Fruit fly (Drosophila melanogaster) whole organism, adult: ENCODE measurements around the gene CG10097.

Experiments used
- CG12768 ChIP-seq: fragments of 200-800 bp; sonication (Bioruptor generic); optimal IDR thresholded peaks from 2 replicates; lab custom pipeline; 2017; ENCODE audit warnings: missing biosample characterization, missing genetic modification characterization, mild to moderate bottlenecking, moderate library complexity, missing genetic modification reagents
- CG7045 ChIP-seq: fragments of 200-800 bp; sonication (Bioruptor generic); optimal IDR thresholded peaks from 2 replicates; lab custom pipeline; 2017; ENCODE audit warnings: missing biosample characterization, mild to moderate bottlenecking, missing genetic modification characterization
- CG7101 ChIP-seq: fragments of 200-800 bp; sonication (Bioruptor generic); optimal IDR thresholded peaks from 2 replicates; lab custom pipeline; 2018; ENCODE audit warnings: missing biosample characterization, mild to moderate bottlenecking, missing genetic modification characterization, moderate library complexity
- Clk ChIP-seq: fragments of 200-800 bp; sonication (Bioruptor generic); optimal IDR thresholded peaks from 2 replicates; lab custom pipeline; 2017; ENCODE audit warnings: missing biosample characterization, missing genetic modification characterization
- Mnt ChIP-seq: fragments of 200-800 bp; sonication (Bioruptor generic); optimal IDR thresholded peaks from 2 replicates; lab custom pipeline; 2016; ENCODE audit warnings: missing biosample characterization, mild to moderate bottlenecking, missing genetic modification characterization
- bab1 ChIP-seq: fragments of 200-800 bp; sonication (Bioruptor generic); optimal IDR thresholded peaks from 3 replicates; lab custom pipeline; 2019; ENCODE audit warnings: missing biosample characterization, mild to moderate bottlenecking, missing genetic modification characterization, moderate library complexity
- cnc ChIP-seq, 2 experiments: fragments of >200 bp; optimal IDR thresholded peaks; 2 replicates each; lab custom pipeline; 2017
- kay ChIP-seq: fragments of 200-800 bp; sonication (Bioruptor generic); peaks from one replicate; lab custom pipeline; 2016; ENCODE audit warnings: missing biosample characterization, missing genetic modification characterization, borderline replicate concordance

- TF ChIP-seq cnc (optimal IDR thresholded peaks at IDR 0.05; lab: Kevin White, UChicago): no peak
- TF ChIP-seq CG7045 (GFP tag; lab: Kevin White, UChicago): no peak
- TF ChIP-seq CG7101 (tag; lab: Kevin White, UChicago): peak; percentile 45
- TF ChIP-seq bab1 (GFP tag; lab: Kevin White, UChicago): peak; percentile 29
- TF ChIP-seq CG12768 (GFP tag; lab: Kevin White, UChicago): peak; percentile 79
- peak; percentile 64 for TF ChIP-seq Mnt (GFP tag; lab: Kevin White, UChicago)
- no peak for TF ChIP-seq Clk (GFP tag; lab: Kevin White, UChicago)
- peak; percentile 53 for TF ChIP-seq kay
These were observed 45.3 kb upstream of the CG10097 start for dm6 chr3R:12441008-12441606.
